Fruit fly (Drosophila melanogaster) whole organism, wandering third instar larva: Measurements from ENCODE around the gene CG5151.

Source experiments
- Hr83 ChIP-seq: fragments of 200-300 bp; sonication (Bioruptor generic); optimal IDR thresholded peaks from 2 replicates; lab custom pipeline; 2016; ENCODE audit warnings: missing biosample characterization, mild to moderate bottlenecking, missing genetic modification characterization, moderate library complexity; ENCODE audit not compliant: poor library complexity, severe bottlenecking
- tai ChIP-seq: sonication (Bioruptor generic); optimal IDR thresholded peaks from 2 replicates; lab custom pipeline; 2016; ENCODE audit warnings: missing biosample characterization, missing genetic modification characterization

- TF ChIP-seq Hr83 (GFP tag; lab: Kevin White, UChicago) (peak; percentile 78), tai (GFP tag; lab: Kevin White, UChicago) (no peak)
These were observed 13.9 kb upstream of the CG5151 start for dm6 chr3L:16178433-16178832.
